Worm (Caenorhabditis elegans) whole organism, early embryonic: ENCODE measurements around the gene sap-49.
A peak's percentile ranks its signal among the peaks of the same experiment; 100 is the strongest.

Experiments
- B0310.2 ChIP-seq: sonication (generic microtip); optimal IDR thresholded peaks from 2 replicates; lab custom pipeline; 2016; ENCODE audit warnings: mild to moderate bottlenecking, missing genetic modification characterization, missing compliant biosample characterization
- F13C5.2 ChIP-seq: sonication (generic microtip); optimal IDR thresholded peaks from 2 replicates; lab custom pipeline; 2017; ENCODE audit warnings: mild to moderate bottlenecking, missing genetic modification characterization, inconsistent platforms, missing compliant biosample characterization
- aly-1 ChIP-seq: sonication (generic microtip); optimal IDR thresholded peaks from 2 replicates; lab custom pipeline; 2016; ENCODE audit warnings: missing genetic modification characterization, missing compliant biosample characterization
- ama-1 ChIP-seq: fragments of 150-350 bp; optimal IDR thresholded peaks from 2 replicates; lab custom pipeline; 2014
- ceh-13 ChIP-seq: fragments of 200-800 bp; sonication (Bioruptor generic); optimal IDR thresholded peaks from 2 replicates; lab custom pipeline; 2018; ENCODE audit warnings: mild to moderate bottlenecking, missing genetic modification characterization, missing compliant biosample characterization
- ceh-36 ChIP-seq: sonication (generic microtip); optimal IDR thresholded peaks from 2 replicates; lab custom pipeline; 2016; ENCODE audit warnings: missing genetic modification characterization, inconsistent platforms, missing compliant biosample characterization
- ets-7 ChIP-seq: sonication (generic microtip); optimal IDR thresholded peaks from 2 replicates; lab custom pipeline; 2016; ENCODE audit warnings: missing genotype, missing genetic modification characterization, missing compliant biosample characterization
- flt-1 ChIP-seq: fragments of 200-800 bp; sonication (Bioruptor generic); IDR thresholded peaks from 2 replicates; pipeline ENCODE4 v1.3.6; 2022; ENCODE audit warnings: missing genetic modification characterization, missing compliant biosample characterization
- hmbx-1 ChIP-seq: sonication (generic microtip); optimal IDR thresholded peaks from 2 replicates; lab custom pipeline; 2016; ENCODE audit warnings: mild to moderate bottlenecking, missing genetic modification characterization, missing compliant biosample characterization
- hmg-4 ChIP-seq: fragments of 200-800 bp; sonication (Bioruptor generic); optimal IDR thresholded peaks from 2 replicates; lab custom pipeline; 2018; ENCODE audit warnings: mild to moderate bottlenecking, missing genetic modification characterization, missing compliant biosample characterization
- hnd-1 ChIP-seq: sonication (generic microtip); optimal IDR thresholded peaks from 2 replicates; lab custom pipeline; 2016; ENCODE audit warnings: missing genetic modification characterization, missing compliant biosample characterization
- pes-1 ChIP-seq: fragments of 200-800 bp; sonication (Bioruptor generic); IDR thresholded peaks from 2 replicates; pipeline ENCODE4 v1.3.6; 2022; ENCODE audit warnings: missing genetic modification reagents, missing genetic modification characterization, missing compliant biosample characterization
- scrt-1 ChIP-seq: fragments of 200-800 bp; sonication (Bioruptor generic); IDR thresholded peaks from 2 replicates; pipeline ENCODE4 v1.3.6; 2022; ENCODE audit warnings: missing genetic modification characterization, missing compliant biosample characterization
- sea-1 ChIP-seq: fragments of 200-800 bp; sonication (Bioruptor generic); conservative IDR thresholded peaks from 2 replicates; pipeline ENCODE4 v1.3.6; 2022; ENCODE audit warnings: missing genetic modification characterization, missing compliant biosample characterization
- tbx-11 ChIP-seq: fragments of 200-800 bp; sonication (Bioruptor generic); IDR thresholded peaks from 2 replicates; pipeline ENCODE4 v1.3.6; 2022; ENCODE audit warnings: missing genetic modification characterization, missing compliant biosample characterization
- tbx-37 ChIP-seq: fragments of 200-800 bp; sonication (Bioruptor generic); conservative IDR thresholded peaks from 2 replicates; pipeline ENCODE4 v1.3.6; 2022; ENCODE audit warnings: missing genetic modification reagents, missing genetic modification characterization, missing compliant biosample characterization
- tra-4 ChIP-seq: sonication (generic microtip); optimal IDR thresholded peaks from 2 replicates; lab custom pipeline; 2017; ENCODE audit warnings: missing genetic modification characterization, missing compliant biosample characterization

sap-49 gene

ce11 chrII:8035667-8036066 lies at the start of gene sap-49:
Gene sap-49, minus strand, starts transcription at chrII:8035767.
- TF ChIP-seq B0310.2 (no peak), ceh-36 (no peak), hnd-1 (tag; lab: Kevin White, UChicago) (no peak), tra-4 (tag; lab: Kevin White, UChicago) (no peak), hmbx-1 (tag; lab: Kevin White, UChicago) (no peak), scrt-1 (no peak), tbx-37 (GFP tag; lab: Robert Waterston, UW) (no peak)

ce11 chrII:8078041-8078440 lies 42.5 kb upstream of the sap-49 start, which contains the start of gene K02C4.5:
Gene K02C4.5, plus strand, starts transcription at chrII:8078435.
- TF ChIP-seq pes-1 (GFP tag; lab: Robert Waterston, UW) (no peak), B0310.2 (no peak), tra-4 (tag; lab: Kevin White, UChicago) (no peak), ceh-13 (GFP tag; lab: Kevin White, UChicago) (no peak), tbx-37 (GFP tag; lab: Robert Waterston, UW) (no peak), aly-1 (tag; lab: Kevin White, UChicago) (no peak), hmg-4 (GFP tag; lab: Kevin White, UChicago) (no peak), ceh-36 (no peak), scrt-1 (no peak), F13C5.2 (no peak), ets-7 (tag; lab: Kevin White, UChicago) (no peak), hnd-1 (tag; lab: Kevin White, UChicago) (no peak), flt-1 (GFP tag; lab: Robert Waterston, UW) (no peak), hmbx-1 (tag; lab: Kevin White, UChicago) (no peak), tbx-11 (GFP tag; lab: Robert Waterston, UW) (no peak), sea-1 (GFP tag; lab: Robert Waterston, UW) (no peak), ama-1 (lab: Kevin White, UChicago) (no peak)

DNA sequence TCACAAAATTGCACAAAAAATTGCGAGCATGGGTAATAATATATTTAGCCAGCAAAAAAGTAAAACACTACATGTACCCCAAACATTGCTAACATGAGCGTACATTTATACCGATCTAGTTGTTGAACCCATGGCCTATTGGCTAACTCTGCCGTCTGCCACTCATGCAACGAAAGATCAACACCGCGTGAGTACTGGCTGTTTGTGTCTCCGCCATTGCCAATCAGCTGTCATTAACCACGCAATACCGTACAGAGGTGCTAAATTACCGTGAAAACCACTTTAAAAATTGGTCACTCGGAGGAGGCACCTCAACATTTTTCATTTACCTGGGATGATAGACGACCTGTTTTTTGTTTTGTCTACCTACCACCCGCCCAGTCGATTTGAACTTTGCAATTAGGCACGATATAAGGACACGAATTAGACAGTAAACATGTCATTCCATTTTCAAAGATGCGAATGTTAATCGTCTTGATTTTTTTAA lies 39.8 kb upstream of the sap-49 start, which contains the start of gene K02C4.2:
Gene K02C4.2 (plus strand): TSS at position 437 of the 487 bp plus-strand sequence.
- peak; percentile 81 for TF ChIP-seq aly-1 (tag; lab: Kevin White, UChicago)
- TF ChIP-seq ceh-13 (GFP tag; lab: Kevin White, UChicago) = peak; percentile 59
- peak; percentile 51 for TF ChIP-seq hnd-1 (tag; lab: Kevin White, UChicago)
- peak; percentile 81 for TF ChIP-seq sea-1 (GFP tag; lab: Robert Waterston, UW)
- TF ChIP-seq hmbx-1 (tag; lab: Kevin White, UChicago) = peak; percentile 22
- TF ChIP-seq F13C5.2 = peak; percentile 22
- TF ChIP-seq tbx-11 (GFP tag; lab: Robert Waterston, UW) = peak; percentile 75
- no peak for TF ChIP-seq ets-7 (tag; lab: Kevin White, UChicago)
- TF ChIP-seq ama-1 (lab: Kevin White, UChicago) = no peak
- TF ChIP-seq flt-1 (GFP tag; lab: Robert Waterston, UW) = peak; percentile 79
- TF ChIP-seq B0310.2 = peak; percentile 26
- TF ChIP-seq tbx-37 (GFP tag; lab: Robert Waterston, UW) = peak; percentile 69
- TF ChIP-seq tra-4 (tag; lab: Kevin White, UChicago) = peak; percentile 42
- no peak; the same call in 1 of the 2 replicates for TF ChIP-seq pes-1 (GFP tag; lab: Robert Waterston, UW)
- TF ChIP-seq hmg-4 (GFP tag; lab: Kevin White, UChicago) = peak; percentile 89
- TF ChIP-seq scrt-1 = peak; percentile 80
- peak; percentile 44 for TF ChIP-seq ceh-36

DNA sequence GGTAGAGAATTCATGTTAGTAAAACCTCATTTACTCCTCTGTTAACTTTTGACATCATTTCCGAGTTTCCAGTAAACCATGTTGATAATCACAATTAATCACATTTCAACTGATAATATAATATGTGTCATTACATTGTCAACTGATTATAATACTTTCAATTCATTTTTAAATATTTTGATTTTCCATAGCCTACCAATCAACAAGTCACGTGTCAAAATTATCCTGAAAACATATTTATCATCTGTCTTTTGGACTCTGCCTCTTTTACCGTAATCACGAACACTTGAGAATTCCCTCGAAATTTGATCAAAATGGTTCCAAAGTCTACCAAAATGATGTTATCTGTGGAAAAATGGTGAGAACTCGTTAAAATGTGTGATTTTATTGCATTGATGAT lies 38.5 kb upstream of the sap-49 start:
- no peak for TF ChIP-seq tra-4 (tag; lab: Kevin White, UChicago)
- TF ChIP-seq ceh-13 (GFP tag; lab: Kevin White, UChicago) = no peak
- no peak for TF ChIP-seq F13C5.2
- no peak for TF ChIP-seq aly-1 (tag; lab: Kevin White, UChicago)
- no peak for TF ChIP-seq hmbx-1 (tag; lab: Kevin White, UChicago)
- TF ChIP-seq flt-1 (GFP tag; lab: Robert Waterston, UW) = no peak
- TF ChIP-seq tbx-37 (GFP tag; lab: Robert Waterston, UW) = no peak
- TF ChIP-seq scrt-1 = no peak
- no peak for TF ChIP-seq ceh-36
- no peak for TF ChIP-seq hnd-1 (tag; lab: Kevin White, UChicago)
- TF ChIP-seq sea-1 (GFP tag; lab: Robert Waterston, UW) = no peak
- no peak for TF ChIP-seq ama-1 (lab: Kevin White, UChicago)
- TF ChIP-seq hmg-4 (GFP tag; lab: Kevin White, UChicago) = no peak
- TF ChIP-seq ets-7 (tag; lab: Kevin White, UChicago) = no peak
- TF ChIP-seq tbx-11 (GFP tag; lab: Robert Waterston, UW) = no peak
- TF ChIP-seq pes-1 (GFP tag; lab: Robert Waterston, UW) = no peak
- TF ChIP-seq B0310.2 = no peak

DNA sequence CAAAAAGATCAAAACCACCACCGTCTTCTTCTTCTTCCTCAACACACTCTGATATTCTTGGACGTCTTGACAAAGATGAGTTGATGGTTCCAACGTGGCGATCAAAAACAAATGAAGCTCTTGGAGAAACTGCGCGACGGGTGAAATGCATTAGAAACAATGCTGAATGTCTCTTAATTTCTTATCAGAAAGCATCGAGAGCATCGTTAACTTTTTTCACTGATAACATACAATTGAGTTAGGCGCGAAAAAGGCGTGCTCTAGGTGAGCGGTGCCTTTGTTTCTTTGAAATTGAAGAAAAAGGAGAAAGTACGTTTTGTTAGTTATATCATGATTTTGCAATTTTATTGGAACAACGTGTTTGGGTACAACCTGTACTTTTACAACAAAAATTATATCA lies 37.7 kb upstream of the sap-49 start, which contains the start of gene gpcp-2:
Gene gpcp-2 (minus strand): TSS at position 153 of the 400 bp plus-strand sequence.
- TF ChIP-seq hmg-4 (GFP tag; lab: Kevin White, UChicago) (no peak), tbx-37 (GFP tag; lab: Robert Waterston, UW) (no peak), B0310.2 (no peak), aly-1 (tag; lab: Kevin White, UChicago) (no peak)

ce11 chrII:8071801-8072544 lies 36.4 kb upstream of the sap-49 start:
- TF ChIP-seq hmbx-1 (tag; lab: Kevin White, UChicago) = no peak
- no peak for TF ChIP-seq hnd-1 (tag; lab: Kevin White, UChicago)

DNA sequence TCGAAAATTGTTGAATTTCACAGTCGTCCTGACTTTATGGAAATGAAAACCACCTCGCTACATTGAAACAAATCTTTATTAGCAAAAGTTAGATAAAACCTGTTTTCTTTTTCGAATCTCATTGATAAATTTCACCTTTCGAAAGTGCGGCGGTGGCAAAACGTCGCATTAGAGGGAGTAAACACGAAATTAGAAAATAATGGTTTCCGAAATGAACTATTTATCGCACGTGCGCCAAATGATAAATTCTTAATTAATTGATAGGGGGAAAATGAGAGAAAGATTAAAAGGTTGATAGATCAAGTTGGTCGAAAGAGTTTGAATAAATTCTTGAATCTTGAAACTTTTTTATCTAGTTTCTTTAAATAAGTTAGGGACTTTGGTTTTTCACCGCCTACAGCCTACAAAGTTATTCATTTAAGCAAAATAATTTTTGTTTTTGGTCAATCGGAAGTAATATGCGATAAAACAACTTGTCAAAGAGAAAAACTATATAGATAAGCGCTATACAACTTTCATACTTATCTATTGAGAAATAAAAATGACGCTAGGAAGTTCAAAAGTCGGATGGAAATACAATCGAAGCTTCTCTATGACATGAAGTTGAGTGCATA lies 35.6 kb upstream of the sap-49 start:
- no peak for TF ChIP-seq tbx-37 (GFP tag; lab: Robert Waterston, UW)
- no peak for TF ChIP-seq scrt-1
- TF ChIP-seq ama-1 (lab: Kevin White, UChicago) = no peak
- TF ChIP-seq sea-1 (GFP tag; lab: Robert Waterston, UW) = no peak
- TF ChIP-seq ets-7 (tag; lab: Kevin White, UChicago) = no peak
- TF ChIP-seq hnd-1 (tag; lab: Kevin White, UChicago) = no peak
- TF ChIP-seq tbx-11 (GFP tag; lab: Robert Waterston, UW) = no peak
- no peak for TF ChIP-seq F13C5.2
- no peak for TF ChIP-seq hmg-4 (GFP tag; lab: Kevin White, UChicago)
- TF ChIP-seq tra-4 (tag; lab: Kevin White, UChicago) = no peak
- no peak for TF ChIP-seq flt-1 (GFP tag; lab: Robert Waterston, UW)
- no peak for TF ChIP-seq ceh-36
- TF ChIP-seq hmbx-1 (tag; lab: Kevin White, UChicago) = no peak
- no peak for TF ChIP-seq ceh-13 (GFP tag; lab: Kevin White, UChicago)
- TF ChIP-seq pes-1 (GFP tag; lab: Robert Waterston, UW) = no peak
- no peak for TF ChIP-seq B0310.2
- no peak for TF ChIP-seq aly-1 (tag; lab: Kevin White, UChicago)
